Worm (Caenorhabditis elegans) whole organism, L2 larva: ENCODE measurements around the gene srv-1.

ENCODE experiments used
- alr-1 ChIP-seq: fragments of 150-350 bp; optimal IDR thresholded peaks from 2 replicates; lab custom pipeline; 2014; ENCODE audit warnings: missing biosample characterization, missing genetic modification characterization
- ama-1 ChIP-seq: fragments of 150-350 bp; optimal IDR thresholded peaks from 2 replicates; lab custom pipeline; 2018; ENCODE audit warnings: inconsistent platforms
- ceh-16 ChIP-seq: fragments of 150-350 bp; optimal IDR thresholded peaks from 2 replicates; lab custom pipeline; 2014; ENCODE audit warnings: missing biosample characterization, missing genetic modification characterization
- elt-1 ChIP-seq: fragments of 150-350 bp; optimal IDR thresholded peaks from 2 replicates; lab custom pipeline; 2014; ENCODE audit warnings: missing biosample characterization, missing genetic modification characterization
- mdl-1 ChIP-seq, 2 experiments: fragments of 150-350 bp in 1 of 2; sonication (generic microtip) in 1 of 2; optimal IDR thresholded peaks; 2 replicates each; lab custom pipeline; 2017; ENCODE audit warnings: missing biosample characterization in 2 of 2, missing genetic modification characterization in 2 of 2
- sma-9 ChIP-seq, 2 experiments: fragments of 150-350 bp in 1 of 2; sonication (generic microtip) in 1 of 2; optimal IDR thresholded peaks; 2 replicates each; lab custom pipeline; 2014 to 2016; ENCODE audit warnings: missing genetic modification characterization in 2 of 2, mild to moderate bottlenecking in 1 of 2, missing biosample characterization in 1 of 2, missing compliant biosample characterization in 1 of 2, missing genetic modification reagents in 1 of 2, moderate library complexity in 1 of 2
- unc-62 ChIP-seq: fragments of 150-350 bp; optimal IDR thresholded peaks from 2 replicates; lab custom pipeline; 2014; ENCODE audit warnings: missing biosample characterization, missing genetic modification reagents, missing genetic modification characterization

ce11 chrIII:6891560-6891959, 41.4 kb downstream of the srv-1 start, which contains the start of gene K04C2.5:
- TF ChIP-seq unc-62 (no peak), ama-1 (no peak), sma-9 (GFP tag; optimal IDR thresholded peaks at IDR 0.05; lab: Kevin White, UChicago) (no peak), sma-9 (tag; optimal IDR thresholded peaks at IDR 0.05; lab: Kevin White, UChicago) (no peak), mdl-1 (tag; optimal IDR thresholded peaks at IDR 0.05; lab: Kevin White, UChicago) (no peak), ceh-16 (tag; lab: Kevin White, UChicago) (no peak), elt-1 (tag; lab: Kevin White, UChicago) (no peak), alr-1 (tag; lab: Kevin White, UChicago) (no peak)
